Fruit fly (Drosophila melanogaster) whole organism, embryonic: ENCODE measurements around the gene CG34116.
A peak's percentile ranks its signal among the peaks of the same experiment; 100 is the strongest.

Experiments
- Asciz ChIP-seq: fragments of 200-800 bp; sonication (Bioruptor generic); optimal IDR thresholded peaks from 2 replicates; lab custom pipeline; 2017; ENCODE audit warnings: missing biosample characterization, mild to moderate bottlenecking, missing genetic modification characterization, missing genetic modification reagents
- BEAF-32 ChIP-seq: fragments of 200-800 bp; sonication (Bioruptor generic); optimal IDR thresholded peaks from 3 replicates; lab custom pipeline; 2017; ENCODE audit warnings: missing biosample characterization, missing genetic modification characterization, mild to moderate bottlenecking, moderate library complexity, missing genetic modification reagents
- Bgb ChIP-seq: fragments of 200-800 bp; sonication (Bioruptor generic); IDR thresholded peaks from 2 replicates; pipeline ENCODE4 v1.3.6; 2022; ENCODE audit warnings: missing biosample characterization, missing genetic modification characterization; ENCODE audit not compliant: partially characterized antibody
- Blimp-1 ChIP-seq: fragments of 200-800 bp; sonication (Bioruptor generic); optimal IDR thresholded peaks from 3 replicates; lab custom pipeline; 2018; ENCODE audit warnings: missing biosample characterization, missing genetic modification characterization, mild to moderate bottlenecking, moderate library complexity, missing genetic modification reagents
- C15 ChIP-seq: fragments of 200-800 bp; sonication (Bioruptor generic); IDR thresholded peaks from 3 replicates; pipeline ENCODE4 v1.3.6; 2022; ENCODE audit warnings: missing biosample characterization, missing genetic modification characterization
- CG10543 ChIP-seq: fragments of 200-800 bp; sonication (Bioruptor generic); optimal IDR thresholded peaks from 3 replicates; lab custom pipeline; 2017; ENCODE audit warnings: missing biosample characterization, mild to moderate bottlenecking, missing genetic modification characterization, moderate library complexity
- CG10654 ChIP-seq: fragments of 200-800 bp; sonication (Bioruptor generic); optimal IDR thresholded peaks from 2 replicates; lab custom pipeline; 2016; ENCODE audit warnings: missing biosample characterization, missing genetic modification characterization
- CG10959 ChIP-seq: fragments of 200-800 bp; sonication (Bioruptor generic); IDR thresholded peaks from 2 replicates; pipeline ENCODE4 v1.3.6; 2022; ENCODE audit warnings: missing biosample characterization, missing genetic modification characterization
- CG11093 ChIP-seq: fragments of 200-800 bp; sonication (Bioruptor generic); IDR thresholded peaks from 3 replicates; pipeline ENCODE4 v1.3.6; 2022; ENCODE audit warnings: missing biosample characterization, missing genetic modification characterization
- CG12219 ChIP-seq: fragments of 200-800 bp; sonication (Bioruptor generic); optimal IDR thresholded peaks from 3 replicates; lab custom pipeline; 2018; ENCODE audit warnings: missing biosample characterization, mild to moderate bottlenecking, missing genetic modification characterization
- CG12236 ChIP-seq: fragments of 200-800 bp; sonication (Bioruptor generic); optimal IDR thresholded peaks from 2 replicates; lab custom pipeline; 2016; ENCODE audit warnings: missing biosample characterization, missing genetic modification characterization
- CG16779 ChIP-seq: fragments of 200-800 bp; sonication (Bioruptor generic); IDR thresholded peaks from 2 replicates; pipeline ENCODE4 v1.3.6; 2022; ENCODE audit warnings: missing biosample characterization, missing genetic modification characterization
- CG18262 ChIP-seq: fragments of 200-800 bp; optimal IDR thresholded peaks from 3 replicates; lab custom pipeline; 2019; ENCODE audit warnings: missing biosample characterization, mild to moderate bottlenecking, missing genetic modification characterization, moderate library complexity
- CG18599 ChIP-seq: fragments of 200-800 bp; sonication (Bioruptor generic); optimal IDR thresholded peaks from 3 replicates; lab custom pipeline; 2017; ENCODE audit warnings: missing biosample characterization, missing genetic modification characterization, mild to moderate bottlenecking, moderate library complexity, missing genetic modification reagents
- CG2875 ChIP-seq: fragments of 200-800 bp; sonication (Bioruptor generic); optimal IDR thresholded peaks from 2 replicates; lab custom pipeline; 2017; ENCODE audit warnings: missing biosample characterization, mild to moderate bottlenecking, missing genetic modification characterization, missing genetic modification reagents
- CG30020 ChIP-seq: fragments of 200-800 bp; optimal IDR thresholded peaks from 2 replicates; lab custom pipeline; 2019; ENCODE audit warnings: missing biosample characterization, mild to moderate bottlenecking, missing genetic modification characterization, moderate library complexity
- CG34224 ChIP-seq: fragments of 200-800 bp; sonication (Bioruptor generic); IDR thresholded peaks from 3 replicates; pipeline ENCODE4 v1.3.6; 2022; ENCODE audit warnings: missing biosample characterization, missing genetic modification characterization; ENCODE audit not compliant: partially characterized antibody
- CG7928 ChIP-seq: fragments of 200-800 bp; sonication (Bioruptor generic); optimal IDR thresholded peaks from 2 replicates; lab custom pipeline; 2017; ENCODE audit warnings: missing biosample characterization, mild to moderate bottlenecking, missing genetic modification characterization
- CG8924 ChIP-seq: fragments of 200-800 bp; optimal IDR thresholded peaks from 3 replicates; lab custom pipeline; 2019; ENCODE audit warnings: missing biosample characterization, mild to moderate bottlenecking, missing genetic modification characterization, moderate library complexity
- CTCF ChIP-seq: fragments of 200-800 bp; sonication (Bioruptor generic); optimal IDR thresholded peaks from 2 replicates; lab custom pipeline; 2017; ENCODE audit warnings: missing biosample characterization, mild to moderate bottlenecking, missing genetic modification characterization, moderate library complexity
- CrebB ChIP-seq: fragments of 200-800 bp; sonication (Bioruptor generic); optimal IDR thresholded peaks from 3 replicates; lab custom pipeline; 2018; ENCODE audit warnings: missing biosample characterization, mild to moderate bottlenecking, missing genetic modification characterization
- Dref ChIP-seq: fragments of 200-800 bp; sonication (Bioruptor generic); IDR thresholded peaks from 2 replicates; pipeline ENCODE4 v1.3.6; 2022; ENCODE audit warnings: missing biosample characterization, missing genetic modification characterization
- Ets65A ChIP-seq: fragments of 200-800 bp; sonication (Bioruptor generic); peaks from one replicate; lab custom pipeline; 2016; ENCODE audit warnings: missing biosample characterization, missing genetic modification characterization
- HmgZ ChIP-seq: fragments of 200-800 bp; sonication (Bioruptor generic); optimal IDR thresholded peaks from 2 replicates; lab custom pipeline; 2018; ENCODE audit warnings: missing biosample characterization, mild to moderate bottlenecking, missing genetic modification characterization
- Oaz ChIP-seq: fragments of 200-800 bp; sonication (Bioruptor generic); IDR thresholded peaks from 2 replicates; pipeline ENCODE4 v1.3.6; 2022; ENCODE audit warnings: missing biosample characterization, missing genetic modification characterization
- Rfx ChIP-seq: fragments of 200-800 bp; sonication (Bioruptor generic); IDR thresholded peaks from 2 replicates; pipeline ENCODE4 v1.3.6; 2022; ENCODE audit warnings: missing biosample characterization, missing genetic modification characterization
- Sox100B ChIP-seq: fragments of 200-800 bp; sonication (Bioruptor generic); optimal IDR thresholded peaks from 3 replicates; lab custom pipeline; 2018; ENCODE audit warnings: missing biosample characterization, mild to moderate bottlenecking, missing genetic modification characterization
- Stat92E ChIP-seq, 3 experiments: fragments of >200 bp in 2 of 3; fragments of 200-800 bp in 1 of 3; sonication (Bioruptor generic) in 1 of 3; optimal IDR thresholded peaks; 2 replicates each; lab custom pipeline; 2017 to 2019; ENCODE audit warnings: missing biosample characterization in 3 of 3, missing genetic modification characterization in 3 of 3, mild to moderate bottlenecking in 1 of 3, moderate library complexity in 1 of 3
- Xrp1 ChIP-seq: fragments of 200-800 bp; sonication (Bioruptor generic); IDR thresholded peaks from 2 replicates; pipeline ENCODE4 v1.3.6; 2022; ENCODE audit warnings: missing biosample characterization, missing genetic modification characterization
- amos ChIP-seq: fragments of 200-800 bp; sonication (Bioruptor generic); IDR thresholded peaks from 2 replicates; pipeline ENCODE4 v1.3.6; 2022; ENCODE audit warnings: missing biosample characterization, missing genetic modification characterization; ENCODE audit not compliant: partially characterized antibody
- bsh ChIP-seq, 2 experiments: fragments of 200-800 bp; sonication (Bioruptor generic); optimal IDR thresholded peaks; 2 replicates each; lab custom pipeline; 2017 to 2018; ENCODE audit warnings: mild to moderate bottlenecking in 2 of 2, missing biosample characterization in 2 of 2, missing genetic modification characterization in 2 of 2, moderate library complexity in 1 of 2
- cato ChIP-seq: fragments of 200-800 bp; sonication (Bioruptor generic); optimal IDR thresholded peaks from 2 replicates; lab custom pipeline; 2016; ENCODE audit warnings: missing biosample characterization, missing genetic modification characterization, borderline replicate concordance
- crp ChIP-seq, 2 experiments: fragments of 200-800 bp; sonication (Bioruptor generic); optimal IDR thresholded peaks; 2 replicates in 1 of 2; 3 replicates in 1 of 2; lab custom pipeline; 2017; ENCODE audit warnings: missing biosample characterization in 2 of 2, missing genetic modification characterization in 2 of 2, mild to moderate bottlenecking in 1 of 2, moderate library complexity in 1 of 2
- dmrt11E ChIP-seq: fragments of 200-800 bp; sonication (Bioruptor generic); optimal IDR thresholded peaks from 3 replicates; lab custom pipeline; 2018; ENCODE audit warnings: missing biosample characterization, mild to moderate bottlenecking, missing genetic modification characterization, moderate library complexity
- dpn ChIP-seq, 2 experiments: fragments of 200-800 bp; sonication (Bioruptor generic); optimal IDR thresholded peaks; 3 replicates each; lab custom pipeline; 2016; ENCODE audit warnings: missing biosample characterization in 2 of 2, missing genetic modification characterization in 2 of 2
- ewg ChIP-seq: fragments of 200-800 bp; sonication (Bioruptor generic); optimal IDR thresholded peaks from 3 replicates; lab custom pipeline; 2017; ENCODE audit warnings: mild to moderate bottlenecking, missing biosample characterization, missing genetic modification reagents, missing genetic modification characterization
- gce ChIP-seq: fragments of 200-800 bp; sonication (Bioruptor generic); IDR thresholded peaks from 3 replicates; pipeline ENCODE4 v1.3.6; 2022; ENCODE audit warnings: missing biosample characterization, missing genetic modification characterization
- lab ChIP-seq: fragments of 200-800 bp; sonication (Bioruptor generic); optimal IDR thresholded peaks from 3 replicates; lab custom pipeline; 2017; ENCODE audit warnings: missing biosample characterization, missing genetic modification characterization, mild to moderate bottlenecking, moderate library complexity, missing genetic modification reagents
- nau ChIP-seq: fragments of 200-800 bp; sonication (Bioruptor generic); optimal IDR thresholded peaks from 3 replicates; lab custom pipeline; 2017; ENCODE audit warnings: missing biosample characterization, mild to moderate bottlenecking, missing genetic modification characterization, missing genetic modification reagents
- oc ChIP-seq: fragments of 200-800 bp; sonication (Bioruptor generic); optimal IDR thresholded peaks from 2 replicates; lab custom pipeline; 2018; ENCODE audit warnings: missing biosample characterization, mild to moderate bottlenecking, missing genetic modification characterization, moderate library complexity
- pan ChIP-seq, 4 experiments: fragments of >200 bp in 3 of 4; fragments of 200-800 bp in 1 of 4; sonication (Bioruptor generic) in 1 of 4; optimal IDR thresholded peaks in 3 of 4; IDR thresholded peaks in 1 of 4; 2 replicates each; pipeline versions ENCODE4 v1.3.6 to Lab custom; 2017 to 2022; ENCODE audit warnings: missing biosample characterization in 2 of 4, missing genetic modification characterization in 2 of 4, mixed read lengths in 1 of 4
- pros ChIP-seq: fragments of 200-800 bp; sonication (Bioruptor generic); optimal IDR thresholded peaks from 3 replicates; lab custom pipeline; 2019; ENCODE audit warnings: missing biosample characterization, mild to moderate bottlenecking, missing genetic modification characterization, moderate library complexity
- pzg ChIP-seq: fragments of 200-800 bp; sonication (Bioruptor generic); optimal IDR thresholded peaks from 3 replicates; lab custom pipeline; 2018; ENCODE audit warnings: missing biosample characterization, mild to moderate bottlenecking, missing genetic modification characterization, moderate library complexity
- sc ChIP-seq, 3 experiments: fragments of >200 bp in 2 of 3; fragments of 200-800 bp in 1 of 3; sonication (Bioruptor generic) in 1 of 3; optimal IDR thresholded peaks; 2 replicates in 2 of 3; 3 replicates in 1 of 3; lab custom pipeline; 2017; ENCODE audit warnings: mild to moderate bottlenecking in 1 of 3, missing biosample characterization in 1 of 3, missing genetic modification characterization in 1 of 3, missing genetic modification reagents in 1 of 3
- stwl ChIP-seq: fragments of 200-800 bp; sonication (Bioruptor generic); optimal IDR thresholded peaks from 3 replicates; lab custom pipeline; 2018; ENCODE audit warnings: missing biosample characterization, mild to moderate bottlenecking, missing genetic modification characterization, moderate library complexity
- tll ChIP-seq, 2 experiments: fragments of 200-800 bp in 1 of 2; fragments of >200 bp in 1 of 2; sonication (Bioruptor generic) in 1 of 2; optimal IDR thresholded peaks; 2 replicates each; lab custom pipeline; 2017 to 2019; ENCODE audit warnings: missing biosample characterization in 2 of 2, missing genetic modification characterization in 2 of 2, mild to moderate bottlenecking in 1 of 2, moderate library complexity in 1 of 2
- tna ChIP-seq: fragments of 200-800 bp; sonication (Bioruptor generic); IDR thresholded peaks from 2 replicates; pipeline ENCODE4 v1.3.6; 2022; ENCODE audit warnings: missing biosample characterization, missing genetic modification characterization; ENCODE audit not compliant: partially characterized antibody
- tx ChIP-seq: fragments of 200-800 bp; sonication (Bioruptor generic); optimal IDR thresholded peaks from 2 replicates; lab custom pipeline; 2016; ENCODE audit warnings: missing biosample characterization, missing genetic modification characterization

Gene CG34116

dm6 chr3L:19801105-19801504 is 4.7 kb downstream of the CG34116 start, which contains the start of gene CG14102 (continued):
- TF ChIP-seq Sox100B (GFP tag; lab: Kevin White, UChicago) (no peak), gce (GFP tag; lab: Robert Waterston, UW) (no peak), bsh (GFP tag; optimal IDR thresholded peaks at IDR 0.05; lab: Kevin White, UChicago) (no peak), pros (GFP tag; lab: Kevin White, UChicago) (no peak), CG18599 (GFP tag; lab: Kevin White, UChicago) (no peak), amos (GFP tag; lab: Robert Waterston, UW) (peak; percentile 67), CG18262 (tag; lab: Kevin White, UChicago) (no peak), Ets65A (peak; percentile 21), CG7928 (GFP tag; lab: Kevin White, UChicago) (no peak), dmrt11E (no peak), Xrp1 (no peak), Stat92E (GFP tag; optimal IDR thresholded peaks at IDR 0.05; lab: Kevin White, UChicago) (no peak), cato (GFP tag; lab: Kevin White, UChicago) (no peak), ewg (GFP tag; lab: Kevin White, UChicago) (no peak), pan (optimal IDR thresholded peaks at IDR 0.05; lab: Kevin White, UChicago) (no peak), pan (GFP tag; optimal IDR thresholded peaks at IDR 0.05 in 1 of 2, IDR thresholded peaks at IDR 0.05 in 1 of 2) (no peak), CG10959 (GFP tag; lab: Robert Waterston, UW) (no peak), Oaz (GFP tag; lab: Robert Waterston, UW) (no peak), Rfx (GFP tag; lab: Robert Waterston, UW) (no peak), pzg (peak; percentile 7), CG12236 (GFP tag; lab: Kevin White, UChicago) (no peak), CG2875 (no peak), crp (GFP tag; optimal IDR thresholded peaks at IDR 0.05; lab: Kevin White, UChicago) (peak in 1 of 2 experiments; percentile 72), tll (GFP tag; optimal IDR thresholded peaks at IDR 0.05; lab: Kevin White, UChicago) (no peak), CG10543 (GFP tag; lab: Kevin White, UChicago) (no peak), lab (GFP tag; lab: Kevin White, UChicago) (no peak), Dref (GFP tag; lab: Robert Waterston, UW) (peak; percentile 56), CG34224 (GFP tag; lab: Robert Waterston, UW) (peak; percentile 85), Asciz (GFP tag; lab: Kevin White, UChicago) (no peak), CG16779 (GFP tag; lab: Robert Waterston, UW) (no peak), Bgb (GFP tag; lab: Robert Waterston, UW) (peak; percentile 42; the same call in 1 of the 2 replicates), oc (tag; lab: Kevin White, UChicago) (no peak), stwl (tag; lab: Kevin White, UChicago) (peak; percentile 6), tna (GFP tag; lab: Robert Waterston, UW) (no peak), C15 (GFP tag; lab: Robert Waterston, UW) (no peak), CG30020 (tag; lab: Kevin White, UChicago) (no peak), tx (GFP tag; lab: Kevin White, UChicago) (no peak), CTCF (GFP tag; lab: Kevin White, UChicago) (no peak), CrebB (no peak), dpn (GFP tag; optimal IDR thresholded peaks at IDR 0.05; lab: Kevin White, UChicago) (no peak), sc (optimal IDR thresholded peaks at IDR 0.05; lab: Kevin White, UChicago) (no peak), sc (GFP tag; optimal IDR thresholded peaks at IDR 0.05; lab: Kevin White, UChicago) (no peak), nau (GFP tag; lab: Kevin White, UChicago) (no peak), CG12219 (GFP tag; lab: Kevin White, UChicago) (no peak), BEAF-32 (peak; percentile 61), CG10654 (GFP tag; lab: Kevin White, UChicago) (no peak), HmgZ (tag; lab: Kevin White, UChicago) (no peak), Blimp-1 (GFP tag; lab: Kevin White, UChicago) (no peak), CG11093 (no peak), CG8924 (tag; lab: Kevin White, UChicago) (no peak)
